Worm (Caenorhabditis elegans): Measurements from ENCODE around the gene tmem-218.

DNA sequence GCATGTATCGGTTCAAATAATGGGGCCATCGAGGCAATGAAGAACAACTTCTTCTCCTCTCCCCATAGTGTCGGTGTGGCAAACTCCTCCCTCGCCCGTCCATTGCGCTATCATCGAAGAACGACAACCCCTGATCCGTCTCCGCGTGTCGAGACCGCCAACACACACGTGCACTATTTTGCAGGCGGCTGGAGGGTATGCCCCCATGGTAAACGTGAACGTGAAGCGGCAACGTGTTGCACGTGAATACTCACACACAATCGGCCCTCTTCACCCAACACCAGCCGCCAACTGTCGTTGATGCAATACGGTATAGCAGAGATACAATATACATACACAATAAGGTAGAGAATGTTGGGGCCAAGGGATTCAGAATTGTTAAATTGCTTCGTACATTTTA, 16.3 kb upstream of the tmem-218 start:
- TF ChIP-seq flt-1 (GFP tag; IDR thresholded peaks at IDR 0.05): no peak
- 0 out of 2 replicates have a peak, but pooled peaks have one; percentile 12 for TF ChIP-seq ztf-29 (GFP tag; IDR thresholded peaks at IDR 0.05)
- TF ChIP-seq klf-2 (GFP tag; conservative IDR thresholded peaks at IDR 0.05): no peak
- no peak for TF ChIP-seq med-1 (GFP tag; optimal IDR thresholded peaks at IDR 0.05; ENCODE audit: insufficient read depth)
- no peak for TF ChIP-seq ref-1 (GFP tag; conservative IDR thresholded peaks at IDR 0.05)
